Worm (Caenorhabditis elegans) whole organism, early embryonic: ENCODE data around the gene C06H5.8.
"Not testable (repeated sequence)": the region's sequence is repeated elsewhere in the genome, so short reads cannot be mapped to it uniquely, and the experiment has no call there.

ENCODE experiments used
- B0310.2 ChIP-seq: sonication (generic microtip); optimal IDR thresholded peaks from 2 replicates; lab custom pipeline; 2016; ENCODE audit warnings: mild to moderate bottlenecking, missing genetic modification characterization, missing compliant biosample characterization
- F13C5.2 ChIP-seq: sonication (generic microtip); optimal IDR thresholded peaks from 2 replicates; lab custom pipeline; 2017; ENCODE audit warnings: mild to moderate bottlenecking, missing genetic modification characterization, inconsistent platforms, missing compliant biosample characterization
- aly-1 ChIP-seq: sonication (generic microtip); optimal IDR thresholded peaks from 2 replicates; lab custom pipeline; 2016; ENCODE audit warnings: missing genetic modification characterization, missing compliant biosample characterization
- ama-1 ChIP-seq: fragments of 150-350 bp; optimal IDR thresholded peaks from 2 replicates; lab custom pipeline; 2014
- ceh-13 ChIP-seq: fragments of 200-800 bp; sonication (Bioruptor generic); optimal IDR thresholded peaks from 2 replicates; lab custom pipeline; 2018; ENCODE audit warnings: mild to moderate bottlenecking, missing genetic modification characterization, missing compliant biosample characterization
- ceh-36 ChIP-seq: sonication (generic microtip); optimal IDR thresholded peaks from 2 replicates; lab custom pipeline; 2016; ENCODE audit warnings: missing genetic modification characterization, inconsistent platforms, missing compliant biosample characterization
- ets-7 ChIP-seq: sonication (generic microtip); optimal IDR thresholded peaks from 2 replicates; lab custom pipeline; 2016; ENCODE audit warnings: missing genotype, missing genetic modification characterization, missing compliant biosample characterization
- flt-1 ChIP-seq: fragments of 200-800 bp; sonication (Bioruptor generic); IDR thresholded peaks from 2 replicates; pipeline ENCODE4 v1.3.6; 2022; ENCODE audit warnings: missing genetic modification characterization, missing compliant biosample characterization
- hmbx-1 ChIP-seq: sonication (generic microtip); optimal IDR thresholded peaks from 2 replicates; lab custom pipeline; 2016; ENCODE audit warnings: mild to moderate bottlenecking, missing genetic modification characterization, missing compliant biosample characterization
- hmg-4 ChIP-seq: fragments of 200-800 bp; sonication (Bioruptor generic); optimal IDR thresholded peaks from 2 replicates; lab custom pipeline; 2018; ENCODE audit warnings: mild to moderate bottlenecking, missing genetic modification characterization, missing compliant biosample characterization
- hnd-1 ChIP-seq: sonication (generic microtip); optimal IDR thresholded peaks from 2 replicates; lab custom pipeline; 2016; ENCODE audit warnings: missing genetic modification characterization, missing compliant biosample characterization
- pes-1 ChIP-seq: fragments of 200-800 bp; sonication (Bioruptor generic); IDR thresholded peaks from 2 replicates; pipeline ENCODE4 v1.3.6; 2022; ENCODE audit warnings: missing genetic modification reagents, missing genetic modification characterization, missing compliant biosample characterization
- scrt-1 ChIP-seq: fragments of 200-800 bp; sonication (Bioruptor generic); IDR thresholded peaks from 2 replicates; pipeline ENCODE4 v1.3.6; 2022; ENCODE audit warnings: missing genetic modification characterization, missing compliant biosample characterization
- sea-1 ChIP-seq: fragments of 200-800 bp; sonication (Bioruptor generic); conservative IDR thresholded peaks from 2 replicates; pipeline ENCODE4 v1.3.6; 2022; ENCODE audit warnings: missing genetic modification characterization, missing compliant biosample characterization
- tbx-11 ChIP-seq: fragments of 200-800 bp; sonication (Bioruptor generic); IDR thresholded peaks from 2 replicates; pipeline ENCODE4 v1.3.6; 2022; ENCODE audit warnings: missing genetic modification characterization, missing compliant biosample characterization
- tbx-37 ChIP-seq: fragments of 200-800 bp; sonication (Bioruptor generic); conservative IDR thresholded peaks from 2 replicates; pipeline ENCODE4 v1.3.6; 2022; ENCODE audit warnings: missing genetic modification reagents, missing genetic modification characterization, missing compliant biosample characterization
- tra-4 ChIP-seq: sonication (generic microtip); optimal IDR thresholded peaks from 2 replicates; lab custom pipeline; 2017; ENCODE audit warnings: missing genetic modification characterization, missing compliant biosample characterization

C06H5.8 gene

ce11 chrV:17918726-17919125 lies at the start of gene C06H5.8:
C06H5.8 (plus strand) TSS chrV:17919026.
- no peak for TF ChIP-seq aly-1 (tag; lab: Kevin White, UChicago)
- no peak for TF ChIP-seq tbx-11
- TF ChIP-seq sea-1, result no peak
- no peak for TF ChIP-seq pes-1 (GFP tag; lab: Robert Waterston, UW)
- no peak for TF ChIP-seq ama-1 (lab: Kevin White, UChicago)
- no peak for TF ChIP-seq flt-1
- TF ChIP-seq tra-4 (tag; lab: Kevin White, UChicago), result no peak
- TF ChIP-seq scrt-1 (GFP tag; lab: Robert Waterston, UW), result no peak

ce11 chrV:17870569-17870968 lies 48.3 kb upstream of the C06H5.8 start, which contains the start of gene csn-1:
csn-1 (minus strand) TSS chrV:17870651.
- no peak for TF ChIP-seq scrt-1 (GFP tag; lab: Robert Waterston, UW)
- no peak for TF ChIP-seq F13C5.2 (tag; lab: Kevin White, UChicago)
- TF ChIP-seq tbx-37 (GFP tag; lab: Robert Waterston, UW), result no peak
- no peak for TF ChIP-seq ama-1 (lab: Kevin White, UChicago)
- no peak for TF ChIP-seq ets-7 (tag; lab: Kevin White, UChicago)
- TF ChIP-seq tra-4 (tag; lab: Kevin White, UChicago), result no peak
- no peak for TF ChIP-seq ceh-13 (GFP tag; lab: Kevin White, UChicago)
- TF ChIP-seq flt-1, result no peak
- TF ChIP-seq hnd-1 (tag; lab: Kevin White, UChicago), result no peak
- TF ChIP-seq hmbx-1, result no peak
- TF ChIP-seq tbx-11, result no peak
- TF ChIP-seq aly-1 (tag; lab: Kevin White, UChicago), result no peak

- TF ChIP-seq F13C5.2 (tag; lab: Kevin White, UChicago) (peak; percentile 43), hnd-1 (tag; lab: Kevin White, UChicago) (no peak), tbx-37 (GFP tag; lab: Robert Waterston, UW) (no peak), hmg-4 (no peak), ceh-36 (tag; lab: Kevin White, UChicago) (no peak), tra-4 (tag; lab: Kevin White, UChicago) (no peak)
These were observed 47.8 kb upstream of the C06H5.8 start, which contains the start of gene phf-14 for ce11 chrV:17871049-17871448. phf-14 (plus strand) TSS chrV:17871393.

ce11 chrV:17888939-17889338 lies 29.9 kb upstream of the C06H5.8 start, which contains the start of gene C06H5.6:
C06H5.6 (minus strand) TSS chrV:17888984.
- TF ChIP-seq aly-1 (tag; lab: Kevin White, UChicago), result no peak
- no peak for TF ChIP-seq ceh-36 (tag; lab: Kevin White, UChicago)
- TF ChIP-seq tbx-11, result no peak
- no peak for TF ChIP-seq tra-4 (tag; lab: Kevin White, UChicago)
- TF ChIP-seq F13C5.2 (tag; lab: Kevin White, UChicago), result no peak
- TF ChIP-seq B0310.2 (tag; lab: Kevin White, UChicago), result no peak
- TF ChIP-seq ama-1 (lab: Kevin White, UChicago), result no peak
- no peak for TF ChIP-seq hmg-4
- TF ChIP-seq hnd-1 (tag; lab: Kevin White, UChicago), result no peak
- no peak for TF ChIP-seq hmbx-1
- no peak for TF ChIP-seq sea-1

ce11 chrV:17891317-17891716 lies 27.5 kb upstream of the C06H5.8 start:
- TF ChIP-seq ceh-13 (GFP tag; lab: Kevin White, UChicago), result no peak
- no peak for TF ChIP-seq hnd-1 (tag; lab: Kevin White, UChicago)
- no peak for TF ChIP-seq B0310.2 (tag; lab: Kevin White, UChicago)
- TF ChIP-seq scrt-1 (GFP tag; lab: Robert Waterston, UW), result no peak
- TF ChIP-seq ceh-36 (tag; lab: Kevin White, UChicago), result no peak
- TF ChIP-seq sea-1, result no peak
- no peak for TF ChIP-seq flt-1
- TF ChIP-seq ets-7 (tag; lab: Kevin White, UChicago), result no peak
- TF ChIP-seq tra-4 (tag; lab: Kevin White, UChicago), result no peak
- TF ChIP-seq tbx-11, result no peak

ce11 chrV:17893959-17894358 lies 24.9 kb upstream of the C06H5.8 start, which contains the start of gene C06H5.11:
C06H5.11 (minus strand) TSS chrV:17894059.
- not testable (repeated sequence) for TF ChIP-seq hmbx-1; hmg-4; ets-7 (tag; lab: Kevin White, UChicago)

- TF ChIP-seq tra-4 (tag; lab: Kevin White, UChicago); ceh-36 (tag; lab: Kevin White, UChicago); pes-1 (GFP tag; lab: Robert Waterston, UW): not testable (repeated sequence)
These were observed 24.3 kb upstream of the C06H5.8 start, which contains the start of gene C06H5.12 for ce11 chrV:17894485-17894884. C06H5.12 (plus strand) TSS chrV:17894785.

- TF ChIP-seq scrt-1 (GFP tag; lab: Robert Waterston, UW) (no peak), F13C5.2 (tag; lab: Kevin White, UChicago) (no peak), aly-1 (tag; lab: Kevin White, UChicago) (no peak), hnd-1 (tag; lab: Kevin White, UChicago) (no peak)
These were observed 22.0 kb upstream of the C06H5.8 start, which contains the start of gene fbxa-156 for ce11 chrV:17896736-17897353. fbxa-156 (minus strand) TSS chrV:17896786.
